Fruit fly (Drosophila melanogaster): ENCODE data around the gene CG9921.

Gene CG9921

DNA sequence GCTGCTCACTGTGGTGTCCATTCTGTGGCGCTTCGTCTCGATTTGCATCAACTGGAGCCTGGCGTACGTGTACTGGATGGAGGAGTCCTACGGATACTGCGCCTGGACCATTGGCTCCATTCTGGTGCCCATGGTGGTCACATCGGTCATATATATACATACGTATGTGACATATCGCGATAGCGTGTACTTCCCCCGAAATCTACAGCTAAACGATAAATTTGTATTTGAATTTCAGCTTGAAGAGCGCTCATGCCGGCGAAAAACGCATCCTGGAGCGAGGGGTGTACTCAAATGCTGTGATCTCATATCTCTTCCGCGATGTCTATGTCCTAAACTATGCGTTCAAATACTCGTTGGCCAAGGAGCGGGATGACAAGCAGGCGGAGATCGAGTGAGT lies 9.9 kb downstream of the CG9921 start:
- no peak for TF ChIP-seq Pif1A (GFP tag; optimal IDR thresholded peaks at IDR 0.05)
- no peak for TF ChIP-seq Snoo (tag; optimal IDR thresholded peaks at IDR 0.05)
- no peak for TF ChIP-seq CG32121 (GFP tag; IDR thresholded peaks at IDR 0.05)
- TF ChIP-seq CG12605 (GFP tag; IDR thresholded peaks at IDR 0.05), result no peak
- no peak for TF ChIP-seq CG9948 (tag; optimal IDR thresholded peaks at IDR 0.05)
- no peak for TF ChIP-seq CG8301 (tag; optimal IDR thresholded peaks at IDR 0.05)
- no peak for TF ChIP-seq EcR (GFP tag; optimal IDR thresholded peaks at IDR 0.05)
- TF ChIP-seq CG14655 (GFP tag; optimal IDR thresholded peaks at IDR 0.05), result no peak
- no peak for TF ChIP-seq CG8159 (tag; optimal IDR thresholded peaks at IDR 0.05)
- no peak for TF ChIP-seq CG13204 (GFP tag; optimal IDR thresholded peaks at IDR 0.05)
- no peak for TF ChIP-seq CG4496 (GFP tag; IDR thresholded peaks at IDR 0.05)
- TF ChIP-seq gl (tag; optimal IDR thresholded peaks at IDR 0.05), result no peak
- no peak for TF ChIP-seq D1 (tag; optimal IDR thresholded peaks at IDR 0.05)
- no peak for TF ChIP-seq fd96Ca (GFP tag; IDR thresholded peaks at IDR 0.05)
- TF ChIP-seq Ets98B (GFP tag; IDR thresholded peaks at IDR 0.05), result no peak
- TF ChIP-seq CG15710 (tag; optimal IDR thresholded peaks at IDR 0.05), result no peak
- TF ChIP-seq CG17806 (tag; optimal IDR thresholded peaks at IDR 0.05), result no peak
- no peak for TF ChIP-seq CG10348 (GFP tag; IDR thresholded peaks at IDR 0.05)
- no peak for TF ChIP-seq rn (GFP tag; IDR thresholded peaks at IDR 0.05)

DNA sequence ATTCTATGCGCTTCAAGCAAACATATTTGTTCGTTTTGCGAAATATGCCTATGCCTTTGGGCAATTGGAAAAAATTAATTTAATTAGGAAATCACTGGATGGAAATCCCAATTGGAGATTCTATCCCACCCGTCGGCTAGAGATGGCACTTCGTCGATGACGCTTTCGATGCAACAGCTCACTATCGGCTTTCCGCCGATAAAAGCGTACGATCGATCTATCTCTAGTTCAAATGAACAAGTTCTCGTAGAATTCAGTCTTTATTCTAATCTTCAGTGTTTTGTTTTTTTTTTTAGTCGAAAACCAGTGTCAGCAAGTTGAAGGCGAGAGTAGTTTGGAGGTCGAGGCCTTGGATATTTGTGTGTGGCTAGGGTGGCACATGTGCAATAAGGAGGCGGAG lies 10.3 kb downstream of the CG9921 start, which contains the start of the genes CG9917 and CG32579:
TSS of gene CG9917 (minus strand) at position 169 of the 400 bp plus-strand sequence.
TSS of gene CG32579 (plus strand) at position 224 of the 400 bp plus-strand sequence.
- TF ChIP-seq CG4496 (GFP tag; IDR thresholded peaks at IDR 0.05), result no peak
- no peak for TF ChIP-seq EcR (GFP tag; optimal IDR thresholded peaks at IDR 0.05)
- TF ChIP-seq CG14655 (GFP tag; optimal IDR thresholded peaks at IDR 0.05), result no peak
- no peak for TF ChIP-seq gl (tag; optimal IDR thresholded peaks at IDR 0.05)
- TF ChIP-seq D1 (tag; optimal IDR thresholded peaks at IDR 0.05), result no peak
- no peak for TF ChIP-seq CG17806 (tag; optimal IDR thresholded peaks at IDR 0.05)
- TF ChIP-seq Pif1B (GFP tag; optimal IDR thresholded peaks at IDR 0.05), result no peak
- no peak for TF ChIP-seq Pif1A (GFP tag; optimal IDR thresholded peaks at IDR 0.05)
- no peak for TF ChIP-seq CG15710 (tag; optimal IDR thresholded peaks at IDR 0.05)
- TF ChIP-seq CG8301 (tag; optimal IDR thresholded peaks at IDR 0.05), result no peak
- TF ChIP-seq Snoo (tag; optimal IDR thresholded peaks at IDR 0.05), result no peak
- no peak for TF ChIP-seq CG10348 (GFP tag; IDR thresholded peaks at IDR 0.05)
- no peak for TF ChIP-seq CG32121 (GFP tag; IDR thresholded peaks at IDR 0.05)
- TF ChIP-seq CG12605 (GFP tag; IDR thresholded peaks at IDR 0.05), result no peak
- TF ChIP-seq CG34367 (tag; optimal IDR thresholded peaks at IDR 0.05), result no peak
- no peak for TF ChIP-seq CG8159 (tag; optimal IDR thresholded peaks at IDR 0.05)

DNA sequence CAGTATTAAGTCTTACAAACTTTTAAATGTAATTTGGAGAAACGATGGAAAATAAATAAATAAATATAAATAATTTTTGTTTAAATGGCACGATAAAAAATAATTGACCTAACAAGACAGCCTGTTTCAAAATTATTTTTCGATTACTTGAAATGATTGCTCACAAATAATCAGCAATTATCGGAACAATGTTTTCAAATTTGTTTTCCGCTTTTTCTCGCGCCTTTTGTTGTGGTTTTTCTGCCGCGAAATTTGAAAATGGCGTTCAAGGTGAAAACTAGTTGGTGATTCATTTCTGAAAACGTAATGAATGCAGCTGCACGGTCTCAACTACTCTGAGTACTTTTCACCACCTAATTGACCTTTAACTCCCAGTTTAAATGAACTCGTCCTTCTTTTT lies 12.4 kb downstream of the CG9921 start:
- TF ChIP-seq gl (tag; optimal IDR thresholded peaks at IDR 0.05) (no peak), CG9948 (tag; optimal IDR thresholded peaks at IDR 0.05) (no peak), CG8301 (tag; optimal IDR thresholded peaks at IDR 0.05) (no peak), fd96Ca (GFP tag; IDR thresholded peaks at IDR 0.05) (no peak), Ets98B (GFP tag; IDR thresholded peaks at IDR 0.05) (no peak), CG17806 (tag; optimal IDR thresholded peaks at IDR 0.05) (no peak), CG34367 (tag; optimal IDR thresholded peaks at IDR 0.05) (no peak), CG10348 (GFP tag; IDR thresholded peaks at IDR 0.05) (no peak), CG8159 (tag; optimal IDR thresholded peaks at IDR 0.05) (no peak), Pif1B (GFP tag; optimal IDR thresholded peaks at IDR 0.05) (no peak), Pif1A (GFP tag; optimal IDR thresholded peaks at IDR 0.05) (no peak), Snoo (tag; optimal IDR thresholded peaks at IDR 0.05) (no peak), EcR (GFP tag; optimal IDR thresholded peaks at IDR 0.05) (no peak), rn (GFP tag; IDR thresholded peaks at IDR 0.05) (no peak), CG13204 (GFP tag; optimal IDR thresholded peaks at IDR 0.05) (no peak)

DNA sequence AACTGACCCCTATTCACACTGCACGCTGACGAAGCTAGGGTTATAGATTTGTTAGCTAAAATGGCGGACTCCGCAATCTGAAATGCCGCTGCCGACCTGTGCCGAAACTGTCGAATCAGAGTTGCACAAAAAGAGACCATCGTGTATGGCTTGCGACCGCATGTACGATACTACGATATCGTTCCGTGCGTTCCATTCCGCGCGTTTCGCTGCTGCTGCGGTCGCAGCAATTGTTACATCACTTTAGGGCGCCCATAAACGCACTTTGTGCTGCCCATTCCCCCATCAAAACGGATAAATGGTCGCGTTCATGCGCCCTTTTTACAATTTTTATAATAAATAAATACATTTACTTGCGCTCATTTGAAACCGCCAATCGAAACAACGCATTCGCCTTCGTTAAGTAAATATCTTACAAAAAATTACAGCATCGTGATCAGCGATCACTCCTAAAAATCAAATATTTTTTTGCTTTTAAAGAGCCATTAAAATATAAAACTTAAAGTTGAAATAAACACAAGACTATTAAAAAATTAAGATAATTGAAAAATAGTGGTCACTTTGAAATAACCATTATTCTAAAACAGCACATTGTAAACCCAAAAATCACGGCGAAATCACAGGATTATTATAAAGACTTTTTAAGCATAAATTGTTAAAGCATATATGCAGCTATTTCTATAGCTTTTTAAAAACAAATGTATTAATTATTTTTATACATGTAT lies 13.0 kb downstream of the CG9921 start, which contains the start of gene Cyp1:
TSS of gene Cyp1 (minus strand) at position 174 of the 725 bp plus-strand sequence.
- TF ChIP-seq CG8301 (tag; optimal IDR thresholded peaks at IDR 0.05) (no peak), EcR (GFP tag; optimal IDR thresholded peaks at IDR 0.05) (peak; percentile 6), Pif1B (GFP tag; optimal IDR thresholded peaks at IDR 0.05) (peak; percentile 44), Ets98B (GFP tag; IDR thresholded peaks at IDR 0.05) (peak; percentile 42), fd96Ca (GFP tag; IDR thresholded peaks at IDR 0.05) (peak; percentile 59; the same call in 2 of the 3 replicates), CG12605 (GFP tag; IDR thresholded peaks at IDR 0.05) (peak; percentile 50), Snoo (tag; optimal IDR thresholded peaks at IDR 0.05) (peak; percentile 16), Pif1A (GFP tag; optimal IDR thresholded peaks at IDR 0.05) (no peak), CG4496 (GFP tag; IDR thresholded peaks at IDR 0.05) (peak; percentile 45; the same call in 1 of the 3 replicates)

DNA sequence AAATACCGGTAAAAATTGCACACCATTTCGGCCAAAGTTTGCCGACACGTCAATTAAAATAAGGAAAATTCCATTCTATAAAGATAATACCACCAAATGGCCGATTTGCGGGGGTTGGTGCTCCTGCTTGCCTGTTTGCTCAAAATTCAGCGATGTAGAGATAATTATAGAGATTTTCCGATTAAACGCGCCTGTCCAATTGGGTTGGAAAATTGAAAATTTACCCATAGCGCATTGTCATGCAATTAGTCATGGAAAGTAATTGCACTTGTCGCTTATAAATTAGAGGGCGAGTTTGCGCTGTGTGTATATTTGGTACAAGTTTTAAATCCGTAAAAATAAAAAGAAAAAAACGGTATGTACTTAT lies 13.9 kb downstream of the CG9921 start:
- TF ChIP-seq CG17806 (tag; optimal IDR thresholded peaks at IDR 0.05), result no peak
- no peak for TF ChIP-seq CG14655 (GFP tag; optimal IDR thresholded peaks at IDR 0.05)
- TF ChIP-seq CG13204 (GFP tag; optimal IDR thresholded peaks at IDR 0.05), result no peak
- TF ChIP-seq CG12605 (GFP tag; IDR thresholded peaks at IDR 0.05), result no peak
- no peak for TF ChIP-seq CG8301 (tag; optimal IDR thresholded peaks at IDR 0.05)
- TF ChIP-seq CG9948 (tag; optimal IDR thresholded peaks at IDR 0.05), result no peak
- no peak for TF ChIP-seq CG10348 (GFP tag; IDR thresholded peaks at IDR 0.05)
- no peak for TF ChIP-seq Snoo (tag; optimal IDR thresholded peaks at IDR 0.05)
- TF ChIP-seq EcR (GFP tag; optimal IDR thresholded peaks at IDR 0.05), result no peak
- TF ChIP-seq CG32121 (GFP tag; IDR thresholded peaks at IDR 0.05), result no peak
- no peak for TF ChIP-seq Pif1B (GFP tag; optimal IDR thresholded peaks at IDR 0.05)
